Worm (Caenorhabditis elegans): ENCODE results near the gene K07F5.22.

- TF ChIP-seq unc-39 (tag; optimal IDR thresholded peaks at IDR 0.05): no peak
- TF ChIP-seq mab-5 (tag; optimal IDR thresholded peaks at IDR 0.05): no peak
- TF ChIP-seq zip-8 (tag; optimal IDR thresholded peaks at IDR 0.05): no peak
- TF ChIP-seq unc-62 (GFP tag; optimal IDR thresholded peaks at IDR 0.05): no peak
- TF ChIP-seq lsy-2 (tag; optimal IDR thresholded peaks at IDR 0.05): no peak
- TF ChIP-seq lin-13 (tag; optimal IDR thresholded peaks at IDR 0.05): no peak
- TF ChIP-seq ztf-11 (tag; optimal IDR thresholded peaks at IDR 0.05): no peak
- no peak for TF ChIP-seq elt-3 (tag; optimal IDR thresholded peaks at IDR 0.05)
- no peak for TF ChIP-seq cnd-1 (tag; optimal IDR thresholded peaks at IDR 0.05)
- TF ChIP-seq pha-4 (tag; optimal IDR thresholded peaks at IDR 0.05): no peak
Measured at ce11 chrIV:9891938-9892337, 27.1 kb downstream of the K07F5.22 start, which contains the start of gene F32B6.4.
